Worm (Caenorhabditis elegans): ENCODE measurements around the gene lgc-54.

lgc-54 gene

DNA sequence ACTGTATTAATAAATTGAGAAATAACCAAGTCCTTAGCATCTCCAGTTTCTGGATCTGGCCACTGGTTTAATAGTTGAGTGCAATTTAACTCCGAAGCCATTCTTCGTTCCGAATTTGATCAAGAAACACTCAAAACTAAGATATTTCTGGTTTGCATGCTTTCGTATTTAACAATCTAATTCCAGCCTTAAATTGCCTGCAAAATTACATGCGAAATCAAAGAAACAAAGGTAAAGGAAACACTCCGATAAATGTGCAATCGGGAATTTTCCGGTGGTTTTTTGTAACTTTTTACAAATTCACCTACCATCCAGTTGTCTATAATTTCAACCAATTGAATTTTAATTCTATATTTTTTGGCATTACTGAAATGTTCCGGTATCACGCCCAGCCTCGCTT, 44.6 kb downstream of the lgc-54 start, which contains the start of gene dmsr-10:
Gene dmsr-10, minus strand, starts transcription at position 101 of the 400 bp plus-strand sequence.
- TF ChIP-seq sdc-2 (tag; optimal IDR thresholded peaks at IDR 0.05): no peak
- no peak for TF ChIP-seq ttx-3 (tag; optimal IDR thresholded peaks at IDR 0.05)
- no peak for TF ChIP-seq F13H6.1 (tag; optimal IDR thresholded peaks at IDR 0.05)
- TF ChIP-seq C08G9.2 (tag; optimal IDR thresholded peaks at IDR 0.05): no peak
- TF ChIP-seq sox-2 (GFP tag; IDR thresholded peaks at IDR 0.05): no peak
- no peak for TF ChIP-seq unc-55 (GFP tag; optimal IDR thresholded peaks at IDR 0.05)
- TF ChIP-seq mec-3 (tag; optimal IDR thresholded peaks at IDR 0.05; ENCODE audit: borderline replicate concordance): no peak
- TF ChIP-seq pqm-1 (tag; optimal IDR thresholded peaks at IDR 0.05): no peak
- no peak for TF ChIP-seq K09A11.1 (tag; optimal IDR thresholded peaks at IDR 0.05; ENCODE audit: insufficient read depth)
- TF ChIP-seq ztf-16 (tag; optimal IDR thresholded peaks at IDR 0.05): no peak
- no peak for TF ChIP-seq hlh-15 (tag; optimal IDR thresholded peaks at IDR 0.05)
- no peak for TF ChIP-seq ceh-19 (GFP tag; optimal IDR thresholded peaks at IDR 0.05)

DNA sequence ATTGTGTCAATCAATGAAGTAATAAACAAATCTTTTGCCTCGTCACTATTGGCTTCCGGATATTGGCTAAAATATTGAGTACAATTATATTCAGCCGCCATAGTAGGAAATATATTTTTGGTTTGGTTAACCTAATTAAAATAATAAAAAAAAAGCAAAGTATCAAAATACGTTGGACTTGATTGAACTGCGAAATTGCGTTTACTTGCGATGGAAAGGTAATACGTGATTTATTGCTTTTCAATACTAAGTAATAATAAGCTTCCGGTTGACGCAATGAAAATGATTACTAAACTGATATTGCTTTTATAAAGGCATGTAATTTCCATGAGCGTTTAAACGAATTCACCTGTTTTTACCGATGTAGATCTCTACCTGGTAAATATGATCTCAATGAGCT, 46.8 kb downstream of the lgc-54 start, which contains the start of gene dmsr-9:
Gene dmsr-9, minus strand, starts transcription at position 101 of the 400 bp plus-strand sequence.
- TF ChIP-seq pat-9 (tag; optimal IDR thresholded peaks at IDR 0.05): no peak
- TF ChIP-seq ceh-2 (tag; optimal IDR thresholded peaks at IDR 0.05): no peak

DNA sequence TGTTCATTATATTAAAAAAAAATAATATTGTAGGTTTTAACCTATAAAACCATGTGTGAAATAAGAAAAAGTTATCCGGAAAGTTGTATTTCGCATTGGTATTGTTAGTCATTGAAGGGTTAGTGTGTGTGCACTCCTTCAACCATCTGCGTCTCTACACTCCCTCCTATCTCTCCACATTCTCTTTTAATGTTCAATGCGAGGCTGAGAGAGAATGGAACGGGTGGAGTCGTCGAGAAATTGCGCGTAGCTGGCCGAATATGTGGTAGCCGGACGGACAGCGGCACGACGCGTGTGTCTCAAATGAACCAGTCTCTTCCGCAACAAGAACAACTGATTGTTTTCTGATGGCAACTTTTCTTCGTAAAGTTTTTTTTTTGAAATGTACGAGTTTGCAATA, 49.5 kb downstream of the lgc-54 start:
- peak; percentile 52 for TF ChIP-seq ceh-31 (tag; optimal IDR thresholded peaks at IDR 0.05)
- peak; percentile 12 for TF ChIP-seq ceh-19 (GFP tag; optimal IDR thresholded peaks at IDR 0.05)
- TF ChIP-seq nfya-1 (tag; optimal IDR thresholded peaks at IDR 0.05): peak; percentile 22
- no peak for TF ChIP-seq ahr-1 (tag; optimal IDR thresholded peaks at IDR 0.05)
- TF ChIP-seq pha-2 (tag; optimal IDR thresholded peaks at IDR 0.05): peak; percentile 28

DNA sequence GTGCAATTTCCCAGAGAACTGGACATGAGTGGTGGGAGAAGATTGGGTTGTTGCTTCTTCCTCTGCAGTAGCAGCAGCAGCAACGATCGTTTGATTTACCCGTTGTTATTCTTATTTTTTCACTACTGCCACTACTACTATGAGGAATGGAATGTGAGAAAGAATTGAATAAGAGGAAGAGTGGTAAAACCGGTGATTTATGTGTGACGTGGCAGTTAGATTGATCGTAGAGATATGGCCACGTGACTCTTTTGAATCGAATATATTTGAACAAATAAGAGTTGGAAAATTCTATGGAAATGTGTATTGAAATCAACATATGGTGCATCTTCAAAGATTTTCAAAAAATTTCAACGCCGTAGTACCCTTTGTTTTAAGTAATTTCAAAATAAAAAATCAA, 50.1 kb downstream of the lgc-54 start:
- no peak for TF ChIP-seq C08G9.2 (tag; optimal IDR thresholded peaks at IDR 0.05)
- no peak for TF ChIP-seq C38D4.7 (GFP tag; optimal IDR thresholded peaks at IDR 0.05)
- TF ChIP-seq fkh-10 (GFP tag; optimal IDR thresholded peaks at IDR 0.05): no peak
- TF ChIP-seq syd-9 (tag; optimal IDR thresholded peaks at IDR 0.05): no peak
- TF ChIP-seq ceh-45 (GFP tag; IDR thresholded peaks at IDR 0.05): no peak
- TF ChIP-seq pat-9 (tag; optimal IDR thresholded peaks at IDR 0.05): no peak
- TF ChIP-seq nhr-11 (tag; optimal IDR thresholded peaks at IDR 0.05): no peak
- no peak for TF ChIP-seq ceh-22 (tag; optimal IDR thresholded peaks at IDR 0.05)
- no peak for TF ChIP-seq hlh-8 (tag; optimal IDR thresholded peaks at IDR 0.05)
- TF ChIP-seq ceh-14 (tag; optimal IDR thresholded peaks at IDR 0.05): no peak
- TF ChIP-seq ama-1 (optimal IDR thresholded peaks at IDR 0.05): no peak
- TF ChIP-seq hlh-30 (tag; optimal IDR thresholded peaks at IDR 0.05; ENCODE audit: insufficient read depth): no peak
- TF ChIP-seq dmd-4 (tag; optimal IDR thresholded peaks at IDR 0.05; ENCODE audit: borderline replicate concordance): no peak
- no peak for TF ChIP-seq elt-4 (tag; optimal IDR thresholded peaks at IDR 0.05)
- no peak for TF ChIP-seq che-1 (tag; optimal IDR thresholded peaks at IDR 0.05)
- TF ChIP-seq ahr-1 (tag; optimal IDR thresholded peaks at IDR 0.05): no peak
- no peak for TF ChIP-seq ztf-16 (tag; optimal IDR thresholded peaks at IDR 0.05)
- TF ChIP-seq lin-11 (tag; optimal IDR thresholded peaks at IDR 0.05): no peak

DNA sequence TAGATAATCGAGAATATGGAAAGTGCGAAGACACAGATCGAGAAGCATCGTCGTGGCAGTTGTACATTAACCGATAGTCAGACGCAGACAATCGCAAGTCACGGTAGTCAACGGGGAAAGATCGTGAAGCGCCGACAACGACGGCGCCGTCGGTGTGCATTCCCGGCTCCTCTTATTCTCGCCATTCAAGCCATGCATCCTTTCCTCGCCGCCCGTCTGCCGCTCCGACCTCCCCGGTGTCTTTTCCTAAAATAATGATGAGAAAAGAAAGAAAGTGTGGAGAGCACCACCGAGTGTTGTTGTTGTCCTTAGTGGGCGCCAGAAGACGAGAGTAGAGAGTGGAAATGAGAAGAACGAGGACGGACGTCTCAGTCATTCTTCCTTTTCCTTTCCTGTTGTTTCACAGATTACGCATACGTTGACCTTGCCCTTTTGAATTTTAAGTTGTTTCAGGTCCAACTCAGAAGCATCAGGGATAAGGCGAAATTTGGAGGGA, 52.6 kb downstream of the lgc-54 start, which contains the start of gene ZC404.1:
Gene ZC404.1, plus strand, starts transcription at position 446 of the 496 bp plus-strand sequence.
- peak; percentile 8 for TF ChIP-seq ceh-31 (tag; optimal IDR thresholded peaks at IDR 0.05)
- no peak for TF ChIP-seq syd-9 (tag; optimal IDR thresholded peaks at IDR 0.05)
- TF ChIP-seq ref-2 (tag; optimal IDR thresholded peaks at IDR 0.05): no peak

Data from whole organism, late embryonic.